Worm (Caenorhabditis elegans): ENCODE results near the gene Y50D4B.4.

Y50D4B.4 gene

ce11 chrV:1092359-1092758 lies at the start of gene Y50D4B.4:
Gene Y50D4B.4, plus strand, starts transcription at chrV:1092659.
- TF ChIP-seq nhr-2 (tag; optimal IDR thresholded peaks at IDR 0.05) (no peak), nhr-237 (tag; optimal IDR thresholded peaks at IDR 0.05) (no peak), bed-3 (GFP tag; optimal IDR thresholded peaks at IDR 0.05) (no peak), mep-1 (tag; optimal IDR thresholded peaks at IDR 0.05) (no peak), hlh-1 (tag; optimal IDR thresholded peaks at IDR 0.05) (no peak), sptf-1 (tag; optimal IDR thresholded peaks at IDR 0.05) (no peak), ham-2 (GFP tag; optimal IDR thresholded peaks at IDR 0.05) (no peak), sem-2 (GFP tag; optimal IDR thresholded peaks at IDR 0.05) (no peak), lsy-2 (tag; optimal IDR thresholded peaks at IDR 0.05) (no peak), drap-1 (GFP tag; optimal IDR thresholded peaks at IDR 0.05) (no peak), snpc-4 (tag; optimal IDR thresholded peaks at IDR 0.05) (no peak)

DNA sequence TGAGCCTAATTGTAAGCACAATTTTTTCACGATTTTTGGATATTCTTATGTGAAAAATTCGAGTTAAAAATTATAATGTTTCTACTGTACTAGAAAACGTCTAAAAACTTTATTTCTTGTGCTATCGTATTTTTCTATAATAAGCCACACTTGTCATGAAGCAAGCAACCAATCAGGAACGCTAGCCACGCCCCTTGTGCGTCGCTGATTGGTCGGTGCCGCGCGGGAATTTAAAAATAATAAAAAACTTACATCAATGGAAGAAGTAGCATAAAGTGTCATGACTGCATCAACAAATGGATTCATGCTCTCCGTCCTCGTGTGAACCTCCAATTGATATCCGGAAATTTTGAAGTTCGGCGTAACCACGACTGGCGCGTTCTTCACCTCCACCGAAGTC lies 45.2 kb upstream of the Y50D4B.4 start:
- TF ChIP-seq elt-1 (tag; optimal IDR thresholded peaks at IDR 0.05; ENCODE audit: borderline replicate concordance, insufficient read depth) = no peak

- TF ChIP-seq ceh-83 (GFP tag; optimal IDR thresholded peaks at IDR 0.05) = no peak
- no peak for TF ChIP-seq ceh-39 (tag; optimal IDR thresholded peaks at IDR 0.05)
- no peak for TF ChIP-seq ceh-43 (GFP tag; optimal IDR thresholded peaks at IDR 0.05)
- no peak for TF ChIP-seq ztf-11 (tag; optimal IDR thresholded peaks at IDR 0.05)
- no peak for TF ChIP-seq hlh-1 (tag; optimal IDR thresholded peaks at IDR 0.05)
- no peak for TF ChIP-seq elt-1 (tag; optimal IDR thresholded peaks at IDR 0.05; ENCODE audit: borderline replicate concordance, insufficient read depth)
- no peak for TF ChIP-seq ham-2 (GFP tag; optimal IDR thresholded peaks at IDR 0.05)
- TF ChIP-seq elt-3 (tag; optimal IDR thresholded peaks at IDR 0.05) = no peak
- TF ChIP-seq tbx-8 (GFP tag; optimal IDR thresholded peaks at IDR 0.05) = no peak
- no peak for TF ChIP-seq pha-4 (tag; optimal IDR thresholded peaks at IDR 0.05)
- TF ChIP-seq unc-120 (tag; optimal IDR thresholded peaks at IDR 0.05; ENCODE audit: poor library complexity, severe bottlenecking) = no peak
- no peak for TF ChIP-seq sem-2 (GFP tag; optimal IDR thresholded peaks at IDR 0.05)
- no peak for TF ChIP-seq mls-2 (tag; optimal IDR thresholded peaks at IDR 0.05)
- no peak for TF ChIP-seq mab-5 (tag; optimal IDR thresholded peaks at IDR 0.05)
- TF ChIP-seq cnd-1 (tag; optimal IDR thresholded peaks at IDR 0.05) = no peak
- no peak for TF ChIP-seq lin-32 (GFP tag; optimal IDR thresholded peaks at IDR 0.05)
- TF ChIP-seq lin-13 (tag; optimal IDR thresholded peaks at IDR 0.05) = no peak
Observed at ce11 chrV:1048482-1048881, 44.0 kb upstream of the Y50D4B.4 start, which contains the start of gene nra-4. Gene nra-4, minus strand, starts transcription at chrV:1048582.

- TF ChIP-seq elt-3 (tag; optimal IDR thresholded peaks at IDR 0.05) = no peak
- TF ChIP-seq lsy-2 (tag; optimal IDR thresholded peaks at IDR 0.05) = peak; percentile 1
- no peak for TF ChIP-seq lin-32 (GFP tag; optimal IDR thresholded peaks at IDR 0.05)
- TF ChIP-seq ceh-39 (tag; optimal IDR thresholded peaks at IDR 0.05) = no peak
- TF ChIP-seq unc-120 (tag; optimal IDR thresholded peaks at IDR 0.05; ENCODE audit: poor library complexity, severe bottlenecking) = peak; percentile 42
Observed at ce11 chrV:1049334-1049733, 43.1 kb upstream of the Y50D4B.4 start.

DNA sequence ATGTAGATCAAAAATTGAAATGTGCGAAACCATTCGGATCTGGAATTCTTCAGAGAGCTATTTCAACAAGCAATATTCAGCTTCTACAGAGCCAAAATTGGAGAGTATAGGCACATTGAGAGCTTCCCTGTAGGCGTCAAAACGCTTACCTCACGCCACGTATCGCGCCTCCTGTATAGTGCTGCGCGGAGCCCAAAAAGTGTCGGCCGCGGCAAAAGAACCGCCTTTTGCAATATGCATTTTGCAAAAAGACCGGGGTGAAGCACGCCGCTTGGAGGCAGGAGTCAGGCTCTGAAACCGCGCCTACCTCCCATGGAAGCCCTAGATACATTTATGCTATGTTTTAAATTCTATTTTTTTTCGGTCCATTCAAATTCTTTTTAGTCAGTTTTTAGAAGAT lies 40.8 kb upstream of the Y50D4B.4 start:
- TF ChIP-seq nhr-2 (tag; optimal IDR thresholded peaks at IDR 0.05) = no peak
- no peak for TF ChIP-seq elt-1 (tag; optimal IDR thresholded peaks at IDR 0.05; ENCODE audit: borderline replicate concordance, insufficient read depth)
- TF ChIP-seq ceh-83 (GFP tag; optimal IDR thresholded peaks at IDR 0.05) = no peak
- TF ChIP-seq ces-1 (GFP tag; optimal IDR thresholded peaks at IDR 0.05) = no peak
- no peak for TF ChIP-seq tbx-8 (GFP tag; optimal IDR thresholded peaks at IDR 0.05)
- TF ChIP-seq nhr-76 (tag; optimal IDR thresholded peaks at IDR 0.05) = no peak
- TF ChIP-seq nhr-28 (tag; optimal IDR thresholded peaks at IDR 0.05) = no peak
- no peak for TF ChIP-seq pha-4 (tag; optimal IDR thresholded peaks at IDR 0.05)
- TF ChIP-seq mls-2 (tag; optimal IDR thresholded peaks at IDR 0.05) = no peak
- no peak for TF ChIP-seq lin-13 (tag; optimal IDR thresholded peaks at IDR 0.05)
- no peak for TF ChIP-seq nhr-237 (tag; optimal IDR thresholded peaks at IDR 0.05)
- no peak for TF ChIP-seq unc-62 (GFP tag; optimal IDR thresholded peaks at IDR 0.05)
- no peak for TF ChIP-seq sptf-1 (tag; optimal IDR thresholded peaks at IDR 0.05)
- TF ChIP-seq lin-32 (GFP tag; optimal IDR thresholded peaks at IDR 0.05) = no peak
- no peak for TF ChIP-seq zip-8 (tag; optimal IDR thresholded peaks at IDR 0.05)
- TF ChIP-seq drap-1 (GFP tag; optimal IDR thresholded peaks at IDR 0.05) = no peak
- TF ChIP-seq ceh-39 (tag; optimal IDR thresholded peaks at IDR 0.05) = no peak
- TF ChIP-seq ham-2 (GFP tag; optimal IDR thresholded peaks at IDR 0.05) = no peak
- no peak for TF ChIP-seq elt-3 (tag; optimal IDR thresholded peaks at IDR 0.05)
